Fruit fly (Drosophila melanogaster): ENCODE results near the gene S1P.

The S1P gene

DNA sequence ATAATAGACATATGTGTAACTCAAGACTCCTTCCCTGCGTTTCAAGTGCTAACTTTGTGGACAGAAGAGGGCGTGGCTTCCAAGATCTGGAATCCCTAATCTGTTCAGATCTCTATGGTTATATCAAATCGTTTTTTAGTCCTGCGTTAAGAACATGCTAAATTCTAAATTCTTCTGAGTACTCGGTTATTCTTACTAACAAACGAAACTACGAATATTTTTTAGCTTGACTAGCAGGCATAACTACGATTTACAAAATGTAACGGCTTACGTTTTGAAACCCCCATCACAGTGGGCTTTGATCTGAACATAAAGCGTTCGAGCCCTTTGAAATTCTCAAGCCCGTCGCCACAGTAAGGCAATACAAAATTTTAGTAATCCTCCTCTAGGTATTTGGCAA, 21.9 kb upstream of the S1P start, which contains the start of gene CG32445:
Gene CG32445, plus strand, starts transcription at position 301 of the 400 bp plus-strand sequence.
- no peak for TF ChIP-seq dac (GFP tag; optimal IDR thresholded peaks at IDR 0.05)
- TF ChIP-seq Sox102F (GFP tag; optimal IDR thresholded peaks at IDR 0.05) = no peak
- no peak for TF ChIP-seq CG4318 (GFP tag; optimal IDR thresholded peaks at IDR 0.05)
- TF ChIP-seq CG7368 (GFP tag; optimal IDR thresholded peaks at IDR 0.05) = no peak
- TF ChIP-seq CG1621 (tag; optimal IDR thresholded peaks at IDR 0.05) = no peak
- no peak for TF ChIP-seq lz (GFP tag; optimal IDR thresholded peaks at IDR 0.05)

DNA sequence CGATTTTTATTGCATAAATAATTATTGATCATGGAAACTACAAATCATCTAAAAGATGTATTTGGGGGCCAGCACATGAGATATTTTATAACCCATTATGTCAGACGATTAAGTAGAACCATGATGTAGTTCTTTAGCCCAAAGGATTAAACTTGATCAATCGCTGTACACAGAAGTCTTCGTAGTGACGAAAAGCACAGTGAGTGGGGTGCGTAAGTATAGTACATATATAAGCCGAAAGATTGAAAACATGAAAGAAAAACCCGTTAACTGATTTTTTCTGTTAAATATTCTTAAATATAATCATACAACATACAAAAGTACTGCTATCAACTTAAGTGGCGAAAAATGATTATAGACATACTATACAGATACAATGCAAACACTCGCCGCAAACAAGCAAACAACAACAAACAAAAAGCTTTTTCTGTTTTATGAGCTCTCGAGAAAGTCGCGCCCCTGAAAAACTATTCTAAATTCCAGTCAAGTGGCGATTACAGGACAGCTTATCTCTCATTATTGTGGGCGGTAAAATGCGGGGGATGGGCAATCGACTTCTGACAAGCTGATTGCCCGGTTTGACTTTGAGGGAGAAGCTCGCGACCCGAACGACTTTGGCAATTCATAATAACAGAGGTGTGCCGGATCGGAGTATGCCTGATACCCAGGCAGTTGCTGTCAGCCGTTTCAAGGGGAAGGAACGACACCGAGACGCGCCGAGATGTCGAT, 19.3 kb upstream of the S1P start, which contains the start of gene CG32444:
Gene CG32444, plus strand, starts transcription at position 683 of the 729 bp plus-strand sequence.
- TF ChIP-seq CG11762 (GFP tag; optimal IDR thresholded peaks at IDR 0.05; ENCODE audit: insufficient read depth) (no peak), CG32006 (GFP tag; optimal IDR thresholded peaks at IDR 0.05) (no peak), CG16779 (tag; optimal IDR thresholded peaks at IDR 0.05) (no peak), vri (GFP tag; optimal IDR thresholded peaks at IDR 0.05) (no peak), Eip78C (GFP tag) (peak; percentile 46), CG10669 (GFP tag; optimal IDR thresholded peaks at IDR 0.05) (no peak), spab (GFP tag; optimal IDR thresholded peaks at IDR 0.05) (no peak), Hr38 (GFP tag; optimal IDR thresholded peaks at IDR 0.05) (no peak), Blimp-1 (GFP tag; optimal IDR thresholded peaks at IDR 0.05) (no peak), Smox (GFP tag; optimal IDR thresholded peaks at IDR 0.05) (no peak), fkh (GFP tag; optimal IDR thresholded peaks at IDR 0.05) (no peak), dsx (GFP tag; optimal IDR thresholded peaks at IDR 0.05; ENCODE audit: poor library complexity, severe bottlenecking) (no peak), CG6163 (GFP tag; IDR thresholded peaks at IDR 0.05) (no peak), CG8319 (GFP tag; optimal IDR thresholded peaks at IDR 0.05) (no peak), svp (GFP tag) (peak; percentile 94), pdm3 (GFP tag; optimal IDR thresholded peaks at IDR 0.05) (no peak)

DNA sequence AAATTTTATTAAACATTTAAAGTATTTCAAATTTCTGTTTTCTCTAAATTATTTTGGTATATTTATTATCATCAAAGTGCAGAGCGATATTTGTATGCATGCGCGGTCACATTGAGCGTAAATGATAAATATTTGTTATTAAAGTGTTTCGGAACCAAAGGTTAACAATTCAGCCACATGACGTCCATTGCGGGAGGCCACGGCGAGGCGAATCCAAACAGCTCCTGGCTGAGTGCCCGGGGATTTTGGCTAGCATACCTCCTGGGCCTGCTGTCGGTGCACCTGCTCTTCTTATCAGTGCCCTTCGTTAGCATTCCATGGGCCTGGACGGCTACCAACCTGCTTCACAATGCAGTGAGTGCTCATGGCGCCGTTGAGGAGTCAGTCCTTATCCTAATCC, 18.0 kb upstream of the S1P start, which contains the start of gene ORMDL:
Gene ORMDL, plus strand, starts transcription at position 98 of the 400 bp plus-strand sequence.
- TF ChIP-seq svp (GFP tag) (peak; percentile 66), CG3032 (tag; optimal IDR thresholded peaks at IDR 0.05) (no peak), CG11902 (GFP tag; optimal IDR thresholded peaks at IDR 0.05) (no peak), salr (GFP tag; optimal IDR thresholded peaks at IDR 0.05) (no peak)

DNA sequence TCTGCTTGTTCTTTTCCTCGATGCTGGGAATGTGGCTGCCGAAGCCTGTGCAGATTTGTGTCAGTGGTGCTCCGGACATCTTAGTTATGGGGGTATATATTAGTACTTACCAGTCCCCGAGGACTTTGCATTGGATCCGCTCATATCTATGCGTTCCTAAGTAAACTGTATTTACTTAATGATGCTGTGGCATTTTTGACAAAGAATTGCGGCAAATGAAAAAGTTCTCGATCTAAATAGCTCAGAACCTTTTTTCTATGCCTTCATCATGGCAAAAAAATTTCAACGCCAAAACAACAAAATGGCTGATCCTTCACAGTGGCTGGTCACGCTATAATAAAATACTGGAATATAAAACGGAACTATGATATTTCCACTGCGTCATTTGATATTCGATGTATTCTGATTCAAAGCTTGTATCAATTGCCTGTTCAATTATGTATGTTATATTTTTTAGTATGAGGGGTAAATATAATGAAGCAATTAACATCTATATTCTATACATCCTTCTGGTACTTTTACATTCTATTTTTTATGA, 17.0 kb upstream of the S1P start, which contains the start of gene MED1:
Gene MED1, minus strand, starts transcription at position 295 of the 538 bp plus-strand sequence.
- TF ChIP-seq fd85E (GFP tag; optimal IDR thresholded peaks at IDR 0.05) (no peak), CG6163 (GFP tag; IDR thresholded peaks at IDR 0.05) (no peak), Sox102F (GFP tag; optimal IDR thresholded peaks at IDR 0.05) (no peak), CG10669 (GFP tag; optimal IDR thresholded peaks at IDR 0.05) (no peak), eg (GFP tag; IDR thresholded peaks at IDR 0.05) (peak; percentile 15; the same call in 1 of the 3 replicates), Blimp-1 (GFP tag; optimal IDR thresholded peaks at IDR 0.05) (no peak), Smox (GFP tag; optimal IDR thresholded peaks at IDR 0.05) (no peak), esn (GFP tag; optimal IDR thresholded peaks at IDR 0.05) (no peak), Met (GFP tag; optimal IDR thresholded peaks at IDR 0.05) (no peak), CG31627 (GFP tag; optimal IDR thresholded peaks at IDR 0.05) (peak; percentile 43), CG10631 (GFP tag; optimal IDR thresholded peaks at IDR 0.05) (no peak), dsx (GFP tag; optimal IDR thresholded peaks at IDR 0.05; ENCODE audit: poor library complexity, severe bottlenecking) (no peak), CG34406 (GFP tag; optimal IDR thresholded peaks at IDR 0.05) (no peak), CG6276 (GFP tag; optimal IDR thresholded peaks at IDR 0.05) (no peak), net (GFP tag; optimal IDR thresholded peaks at IDR 0.05) (no peak), acj6 (GFP tag; optimal IDR thresholded peaks at IDR 0.05) (no peak), Hr4 (GFP tag; optimal IDR thresholded peaks at IDR 0.05) (no peak), Ets21C (GFP tag; optimal IDR thresholded peaks at IDR 0.05) (peak; percentile 5), CG6808 (GFP tag; optimal IDR thresholded peaks at IDR 0.05) (no peak), lz (GFP tag; optimal IDR thresholded peaks at IDR 0.05) (no peak), Eip78C (GFP tag) (no peak)
